Worm (Caenorhabditis elegans): ENCODE measurements around the gene D1022.9.

The D1022.9 gene

ce11 chrII:7529078-7529683 is 39.7 kb upstream of the D1022.9 start, which contains the start of gene ZK1290.5:
TSS of gene ZK1290.5 (plus strand) at chrII:7529643.
- peak; percentile 10 for TF ChIP-seq F13H6.1 (tag; optimal IDR thresholded peaks at IDR 0.05)
- TF ChIP-seq nhr-11 (tag; optimal IDR thresholded peaks at IDR 0.05): no peak
- TF ChIP-seq ceh-31 (tag; optimal IDR thresholded peaks at IDR 0.05): no peak
- TF ChIP-seq madf-2 (tag; optimal IDR thresholded peaks at IDR 0.05): no peak
- peak; percentile 84 for TF ChIP-seq ceh-18 (tag; optimal IDR thresholded peaks at IDR 0.05)
- peak; percentile 50 for TF ChIP-seq nfya-1 (tag; optimal IDR thresholded peaks at IDR 0.05)
- no peak for TF ChIP-seq ceh-14 (tag; optimal IDR thresholded peaks at IDR 0.05)
- TF ChIP-seq hlh-30 (tag; optimal IDR thresholded peaks at IDR 0.05; ENCODE audit: insufficient read depth): peak; percentile 61
- TF ChIP-seq ets-4 (tag; optimal IDR thresholded peaks at IDR 0.05): peak; percentile 18
- TF ChIP-seq lim-6 (tag; optimal IDR thresholded peaks at IDR 0.05): no peak
- peak; percentile 54 for TF ChIP-seq rnt-1 (tag; optimal IDR thresholded peaks at IDR 0.05)
- peak; percentile 69 for TF ChIP-seq unc-55 (GFP tag; optimal IDR thresholded peaks at IDR 0.05)

- TF ChIP-seq dve-1 (tag; optimal IDR thresholded peaks at IDR 0.05) (no peak), unc-55 (GFP tag; optimal IDR thresholded peaks at IDR 0.05) (no peak), lim-6 (tag; optimal IDR thresholded peaks at IDR 0.05) (no peak), K02D7.2 (tag; optimal IDR thresholded peaks at IDR 0.05) (no peak), unc-3 (GFP tag; conservative IDR thresholded peaks at IDR 0.05) (no peak), unc-3 (tag; optimal IDR thresholded peaks at IDR 0.05) (no peak), ceh-22 (tag; optimal IDR thresholded peaks at IDR 0.05) (no peak), elt-2 (tag; optimal IDR thresholded peaks at IDR 0.05) (no peak), dmd-4 (tag; optimal IDR thresholded peaks at IDR 0.05; ENCODE audit: borderline replicate concordance) (no peak), odd-2 (tag; optimal IDR thresholded peaks at IDR 0.05) (no peak), ceh-2 (tag; optimal IDR thresholded peaks at IDR 0.05) (no peak), K09A11.1 (tag; optimal IDR thresholded peaks at IDR 0.05; ENCODE audit: insufficient read depth) (no peak)
These were observed 38.7 kb upstream of the D1022.9 start for ce11 chrII:7528210-7528609.

ce11 chrII:7525458-7525857 is 36.0 kb upstream of the D1022.9 start, which contains the start of the genes ZK1290.7 and rnh-1.1:
TSS of gene ZK1290.7 (minus strand) at chrII:7525558.
TSS of gene rnh-1.1 (plus strand) at chrII:7525738.
- TF ChIP-seq unc-55 (GFP tag; optimal IDR thresholded peaks at IDR 0.05) (no peak), elt-4 (tag; optimal IDR thresholded peaks at IDR 0.05) (no peak), ets-4 (tag; optimal IDR thresholded peaks at IDR 0.05) (no peak), pha-4 (tag; optimal IDR thresholded peaks at IDR 0.05) (no peak), hlh-6 (tag; optimal IDR thresholded peaks at IDR 0.05) (no peak), ceh-30 (tag; optimal IDR thresholded peaks at IDR 0.05) (no peak), sox-2 (GFP tag; IDR thresholded peaks at IDR 0.05) (no peak), zip-5 (tag; optimal IDR thresholded peaks at IDR 0.05) (no peak), ztf-16 (tag; optimal IDR thresholded peaks at IDR 0.05) (no peak), hlh-13 (GFP tag; optimal IDR thresholded peaks at IDR 0.05) (no peak), pros-1 (tag; optimal IDR thresholded peaks at IDR 0.05) (no peak), pag-3 (tag; optimal IDR thresholded peaks at IDR 0.05; ENCODE audit: borderline replicate concordance) (no peak), madf-2 (tag; optimal IDR thresholded peaks at IDR 0.05) (no peak), rnt-1 (tag; optimal IDR thresholded peaks at IDR 0.05) (no peak), odd-2 (tag; optimal IDR thresholded peaks at IDR 0.05) (no peak), K09A11.1 (tag; optimal IDR thresholded peaks at IDR 0.05; ENCODE audit: insufficient read depth) (no peak), hlh-8 (tag; optimal IDR thresholded peaks at IDR 0.05) (no peak), ceh-9 (tag; optimal IDR thresholded peaks at IDR 0.05) (no peak)

ce11 chrII:7523281-7523680 is 33.8 kb upstream of the D1022.9 start, which contains the start of gene ZK1290.15:
TSS of gene ZK1290.15 (plus strand) at chrII:7523581.
- no peak for TF ChIP-seq C38D4.7 (GFP tag; optimal IDR thresholded peaks at IDR 0.05)
- TF ChIP-seq fkh-6 (tag; optimal IDR thresholded peaks at IDR 0.05): no peak
- TF ChIP-seq ceh-22 (tag; optimal IDR thresholded peaks at IDR 0.05): no peak
- TF ChIP-seq zip-5 (tag; optimal IDR thresholded peaks at IDR 0.05): no peak
- TF ChIP-seq ceh-45 (GFP tag; IDR thresholded peaks at IDR 0.05): no peak
- no peak for TF ChIP-seq unc-55 (GFP tag; optimal IDR thresholded peaks at IDR 0.05)
- no peak for TF ChIP-seq C08G9.2 (tag; optimal IDR thresholded peaks at IDR 0.05)
- no peak for TF ChIP-seq unc-86 (tag; optimal IDR thresholded peaks at IDR 0.05)
- no peak for TF ChIP-seq elt-4 (tag; optimal IDR thresholded peaks at IDR 0.05)
- no peak for TF ChIP-seq pha-2 (tag; optimal IDR thresholded peaks at IDR 0.05)
- TF ChIP-seq pqm-1 (tag; optimal IDR thresholded peaks at IDR 0.05): no peak
- no peak for TF ChIP-seq dve-1 (tag; optimal IDR thresholded peaks at IDR 0.05)
- no peak for TF ChIP-seq pros-1 (tag; optimal IDR thresholded peaks at IDR 0.05)
- TF ChIP-seq hlh-15 (tag; optimal IDR thresholded peaks at IDR 0.05): no peak

All from whole organism, late embryonic.